Fruit fly (Drosophila melanogaster) whole organism, embryonic: ENCODE data around the gene CG43402.

Source experiments
- Abd-B ChIP-seq: fragments of 200-800 bp; sonication (Bioruptor generic); optimal IDR thresholded peaks from 2 replicates; lab custom pipeline; 2018; ENCODE audit warnings: missing biosample characterization, mild to moderate bottlenecking, missing genetic modification characterization, moderate library complexity
- Asciz ChIP-seq: fragments of 200-800 bp; sonication (Bioruptor generic); optimal IDR thresholded peaks from 2 replicates; lab custom pipeline; 2017; ENCODE audit warnings: missing biosample characterization, mild to moderate bottlenecking, missing genetic modification characterization, missing genetic modification reagents
- Atf3 ChIP-seq: fragments of 200-800 bp; sonication (Bioruptor generic); optimal IDR thresholded peaks from 3 replicates; lab custom pipeline; 2016; ENCODE audit warnings: missing biosample characterization, missing genetic modification characterization
- Bdp1 ChIP-seq: fragments of 200-800 bp; sonication (Bioruptor generic); optimal IDR thresholded peaks from 3 replicates; lab custom pipeline; 2016; ENCODE audit warnings: missing biosample characterization, missing genetic modification characterization
- Blimp-1 ChIP-seq: fragments of 200-800 bp; sonication (Bioruptor generic); optimal IDR thresholded peaks from 3 replicates; lab custom pipeline; 2018; ENCODE audit warnings: missing biosample characterization, missing genetic modification characterization, mild to moderate bottlenecking, moderate library complexity, missing genetic modification reagents
- CG1024 ChIP-seq: fragments of 200-800 bp; sonication (Bioruptor generic); IDR thresholded peaks from 2 replicates; pipeline ENCODE4 v1.3.6; 2022; ENCODE audit warnings: missing biosample characterization, missing genetic modification characterization
- CG11504 ChIP-seq: fragments of 200-800 bp; sonication (Bioruptor generic); optimal IDR thresholded peaks from 3 replicates; lab custom pipeline; 2019; ENCODE audit warnings: missing biosample characterization, mild to moderate bottlenecking, missing genetic modification characterization, moderate library complexity
- CG12236 ChIP-seq: fragments of 200-800 bp; sonication (Bioruptor generic); optimal IDR thresholded peaks from 2 replicates; lab custom pipeline; 2016; ENCODE audit warnings: missing biosample characterization, missing genetic modification characterization
- CG13894 ChIP-seq: fragments of 200-800 bp; sonication (Bioruptor generic); optimal IDR thresholded peaks from 3 replicates; lab custom pipeline; 2018; ENCODE audit warnings: missing biosample characterization, mild to moderate bottlenecking, missing genetic modification characterization, moderate library complexity
- CG14667 ChIP-seq: fragments of 200-800 bp; sonication (Bioruptor generic); IDR thresholded peaks from 2 replicates; pipeline ENCODE4 v1.3.6; 2022; ENCODE audit warnings: missing biosample characterization, missing genetic modification characterization
- CG14860 ChIP-seq: fragments of 200-800 bp; sonication (Bioruptor generic); IDR thresholded peaks from 3 replicates; pipeline ENCODE4 v1.3.6; 2022; ENCODE audit warnings: missing biosample characterization, missing genetic modification characterization; ENCODE audit not compliant: partially characterized antibody
- CG17829 ChIP-seq: fragments of 200-800 bp; optimal IDR thresholded peaks from 2 replicates; lab custom pipeline; 2019; ENCODE audit warnings: missing biosample characterization, mild to moderate bottlenecking, missing genetic modification characterization, moderate library complexity
- CG2202 ChIP-seq: fragments of 200-800 bp; sonication (Bioruptor generic); optimal IDR thresholded peaks from 2 replicates; lab custom pipeline; 2018; ENCODE audit warnings: missing biosample characterization, mild to moderate bottlenecking, missing genetic modification characterization
- CG30431 ChIP-seq: fragments of 200-800 bp; sonication (Bioruptor generic); optimal IDR thresholded peaks from 2 replicates; lab custom pipeline; 2017; ENCODE audit warnings: missing biosample characterization, missing genetic modification characterization
- CG4730 ChIP-seq: fragments of 200-800 bp; sonication (Bioruptor generic); IDR thresholded peaks from 2 replicates; pipeline ENCODE4 v1.3.6; 2022; ENCODE audit warnings: missing biosample characterization, missing genetic modification characterization
- CHES-1-like ChIP-seq: fragments of 200-800 bp; sonication (Bioruptor generic); optimal IDR thresholded peaks from 2 replicates; lab custom pipeline; 2016; ENCODE audit warnings: missing biosample characterization, missing genetic modification characterization
- Chrac-16 ChIP-seq: fragments of 200-800 bp; sonication (Bioruptor generic); optimal IDR thresholded peaks from 3 replicates; lab custom pipeline; 2016; ENCODE audit warnings: missing biosample characterization, missing genetic modification characterization
- D19B ChIP-seq: fragments of 200-800 bp; sonication (Bioruptor generic); optimal IDR thresholded peaks from 2 replicates; lab custom pipeline; 2017; ENCODE audit warnings: missing biosample characterization, mild to moderate bottlenecking, missing genetic modification characterization
- Dek ChIP-seq: fragments of 200-800 bp; sonication (Bioruptor generic); optimal IDR thresholded peaks from 3 replicates; lab custom pipeline; 2019; ENCODE audit warnings: missing biosample characterization, mild to moderate bottlenecking, missing genetic modification characterization, moderate library complexity
- E2f1 ChIP-seq: fragments of 200-800 bp; sonication (Bioruptor generic); IDR thresholded peaks from 2 replicates; pipeline ENCODE4 v1.3.6; 2022; ENCODE audit warnings: missing biosample characterization, missing genetic modification characterization
- Ets97D ChIP-seq: fragments of 200-800 bp; sonication (Bioruptor generic); optimal IDR thresholded peaks from 3 replicates; lab custom pipeline; 2016; ENCODE audit warnings: missing biosample characterization, missing genetic modification characterization
- H15 ChIP-seq: fragments of 200-800 bp; sonication (Bioruptor generic); IDR thresholded peaks from 3 replicates; pipeline ENCODE4 v1.3.6; 2022; ENCODE audit warnings: missing biosample characterization, missing genetic modification characterization
- HLH4C ChIP-seq: fragments of 200-800 bp; sonication (Bioruptor generic); IDR thresholded peaks from 3 replicates; pipeline ENCODE4 v1.3.6; 2022; ENCODE audit warnings: missing biosample characterization, missing genetic modification characterization; ENCODE audit not compliant: partially characterized antibody
- Hey ChIP-seq: fragments of 200-800 bp; sonication (Bioruptor generic); optimal IDR thresholded peaks from 3 replicates; lab custom pipeline; 2018; ENCODE audit warnings: missing biosample characterization, mild to moderate bottlenecking, missing genetic modification characterization
- Hr51 ChIP-seq, 2 experiments: fragments of 200-800 bp; sonication (Bioruptor generic); optimal IDR thresholded peaks; 2 replicates in 1 of 2; 3 replicates in 1 of 2; lab custom pipeline; 2016 to 2018; ENCODE audit warnings: missing biosample characterization in 2 of 2, missing genetic modification characterization in 2 of 2, mild to moderate bottlenecking in 1 of 2, moderate library complexity in 1 of 2
- Lpt ChIP-seq: fragments of >200 bp; optimal IDR thresholded peaks from 2 replicates; lab custom pipeline; 2018; ENCODE audit warnings: missing biosample characterization, missing genetic modification characterization
- Med ChIP-seq: fragments of 200-800 bp; sonication (Bioruptor generic); peaks from one replicate; lab custom pipeline; 2016; ENCODE audit warnings: missing biosample characterization, missing genetic modification characterization, mild to moderate bottlenecking, inconsistent platforms, moderate library complexity
- NFAT ChIP-seq: fragments of 200-800 bp; sonication (Bioruptor generic); IDR thresholded peaks from 2 replicates; pipeline ENCODE4 v1.3.6; 2022; ENCODE audit warnings: missing biosample characterization, missing genetic modification characterization
- Optix ChIP-seq: fragments of 200-800 bp; sonication (Bioruptor generic); IDR thresholded peaks from 3 replicates; pipeline ENCODE4 v1.3.6; 2022; ENCODE audit warnings: missing biosample characterization, missing genetic modification characterization
- Rfx ChIP-seq: fragments of 200-800 bp; sonication (Bioruptor generic); IDR thresholded peaks from 2 replicates; pipeline ENCODE4 v1.3.6; 2022; ENCODE audit warnings: missing biosample characterization, missing genetic modification characterization
- Sox102F ChIP-seq: fragments of 200-800 bp; sonication (Bioruptor generic); optimal IDR thresholded peaks from 2 replicates; lab custom pipeline; 2018; ENCODE audit warnings: missing biosample characterization, mild to moderate bottlenecking, missing genetic modification characterization, moderate library complexity
- Ssrp ChIP-seq: fragments of 200-800 bp; sonication (Bioruptor generic); optimal IDR thresholded peaks from 2 replicates; lab custom pipeline; 2018; ENCODE audit warnings: missing biosample characterization, mild to moderate bottlenecking, missing genetic modification characterization, moderate library complexity
- Xrp1 ChIP-seq: fragments of 200-800 bp; sonication (Bioruptor generic); IDR thresholded peaks from 2 replicates; pipeline ENCODE4 v1.3.6; 2022; ENCODE audit warnings: missing biosample characterization, missing genetic modification characterization
- bab2 ChIP-seq: fragments of 200-800 bp; sonication (Bioruptor generic); optimal IDR thresholded peaks from 2 replicates; lab custom pipeline; 2016; ENCODE audit warnings: missing biosample characterization, missing genetic modification characterization
- br ChIP-seq: fragments of >200 bp; optimal IDR thresholded peaks from 2 replicates; lab custom pipeline; 2017
- bsh ChIP-seq, 2 experiments: fragments of 200-800 bp; sonication (Bioruptor generic); optimal IDR thresholded peaks; 2 replicates each; lab custom pipeline; 2017 to 2018; ENCODE audit warnings: mild to moderate bottlenecking in 2 of 2, missing biosample characterization in 2 of 2, missing genetic modification characterization in 2 of 2, moderate library complexity in 1 of 2
- cad ChIP-seq: fragments of >200 bp; optimal IDR thresholded peaks from 2 replicates; lab custom pipeline; 2017; ENCODE audit warnings: missing biosample characterization, missing genetic modification characterization
- corto ChIP-seq: fragments of 200-800 bp; sonication (Bioruptor generic); optimal IDR thresholded peaks from 2 replicates; lab custom pipeline; 2016; ENCODE audit warnings: missing biosample characterization, mild to moderate bottlenecking, missing genetic modification characterization, moderate library complexity
- exex ChIP-seq: fragments of 200-800 bp; sonication (Bioruptor generic); optimal IDR thresholded peaks from 4 replicates; lab custom pipeline; 2018; ENCODE audit warnings: missing biosample characterization, mild to moderate bottlenecking, missing genetic modification characterization, moderate library complexity
- gfzf ChIP-seq: fragments of 200-800 bp; sonication (Bioruptor generic); optimal IDR thresholded peaks from 2 replicates; lab custom pipeline; 2016; ENCODE audit warnings: missing biosample characterization, mild to moderate bottlenecking, missing genetic modification characterization, moderate library complexity
- lov ChIP-seq, 2 experiments: fragments of 200-800 bp in 1 of 2; fragments of >200 bp in 1 of 2; sonication (Bioruptor generic) in 1 of 2; IDR thresholded peaks in 1 of 2; optimal IDR thresholded peaks in 1 of 2; 2 replicates in 1 of 2; 3 replicates in 1 of 2; pipeline versions ENCODE4 v1.3.6 to Lab custom; 2017 to 2022; ENCODE audit warnings: missing biosample characterization in 1 of 2, missing genetic modification characterization in 1 of 2
- nau ChIP-seq: fragments of 200-800 bp; sonication (Bioruptor generic); optimal IDR thresholded peaks from 3 replicates; lab custom pipeline; 2017; ENCODE audit warnings: missing biosample characterization, mild to moderate bottlenecking, missing genetic modification characterization, missing genetic modification reagents
- nerfin-1 ChIP-seq: fragments of 200-800 bp; sonication (Bioruptor generic); optimal IDR thresholded peaks from 3 replicates; lab custom pipeline; 2019; ENCODE audit warnings: missing biosample characterization, mild to moderate bottlenecking, missing genetic modification characterization, moderate library complexity
- nom ChIP-seq: fragments of 200-800 bp; sonication (Bioruptor generic); optimal IDR thresholded peaks from 2 replicates; lab custom pipeline; 2017; ENCODE audit warnings: missing biosample characterization, missing genetic modification characterization, mild to moderate bottlenecking, moderate library complexity, missing genetic modification reagents
- otp ChIP-seq: fragments of 200-800 bp; sonication (Bioruptor generic); IDR thresholded peaks from 3 replicates; pipeline ENCODE4, ENCODE4 v1.3.6; 2022; ENCODE audit warnings: missing biosample characterization, missing genetic modification characterization
- shn ChIP-seq: fragments of 200-800 bp; sonication (Bioruptor generic); optimal IDR thresholded peaks from 3 replicates; lab custom pipeline; 2016; ENCODE audit warnings: missing biosample characterization, missing genetic modification characterization
- tup ChIP-seq: fragments of 200-800 bp; sonication (Bioruptor generic); optimal IDR thresholded peaks from 2 replicates; lab custom pipeline; 2016; ENCODE audit warnings: missing biosample characterization, mild to moderate bottlenecking, missing genetic modification characterization, moderate library complexity
- twi ChIP-seq: fragments of 200-800 bp; optimal IDR thresholded peaks from 2 replicates; lab custom pipeline; 2019; ENCODE audit warnings: missing biosample characterization, mild to moderate bottlenecking, missing genetic modification characterization, moderate library complexity

The CG43402 gene

dm6 chr2L:1439790-1440422 lies 2.5 kb upstream of the CG43402 start (continued):
- TF ChIP-seq Xrp1 (GFP tag; lab: Robert Waterston, UW) (peak; percentile 69), D19B (GFP tag; lab: Kevin White, UChicago) (no peak), Hey (tag; lab: Kevin White, UChicago) (peak; percentile 80), Bdp1 (GFP tag; lab: Kevin White, UChicago) (peak; percentile 21), Dek (tag; lab: Kevin White, UChicago) (no peak), CG14860 (no peak), CG14667 (GFP tag; lab: Robert Waterston, UW) (0 out of 2 replicates have a peak, but pooled peaks have one; percentile 15), Optix (GFP tag; lab: Robert Waterston, UW) (peak; percentile 59; the same call in 1 of the 3 replicates), Ets97D (no peak), exex (tag; lab: Kevin White, UChicago) (no peak), nom (GFP tag; lab: Kevin White, UChicago) (peak; percentile 42), Med (GFP tag; lab: Kevin White, UChicago) (peak; percentile 86), Blimp-1 (peak; percentile 75), bsh (GFP tag; optimal IDR thresholded peaks at IDR 0.05; lab: Kevin White, UChicago) (peak; percentile 55 to 83), corto (GFP tag; lab: Kevin White, UChicago) (no peak), Asciz (GFP tag; lab: Kevin White, UChicago) (peak; percentile 47), nerfin-1 (tag; lab: Kevin White, UChicago) (peak; percentile 65), Abd-B (GFP tag; lab: Kevin White, UChicago) (peak; percentile 47), bab2 (peak; percentile 36), nau (GFP tag; lab: Kevin White, UChicago) (peak; percentile 65), br (lab: Kevin White, UChicago) (no peak), Sox102F (GFP tag; lab: Kevin White, UChicago) (peak; percentile 83), NFAT (GFP tag; lab: Robert Waterston, UW) (no peak), CG11504 (tag; lab: Kevin White, UChicago) (peak; percentile 83), Lpt (GFP tag; lab: Kevin White, UChicago) (no peak), CHES-1-like (GFP tag; lab: Kevin White, UChicago) (peak; percentile 49), CG17829 (tag; lab: Kevin White, UChicago) (peak; percentile 77), Hr51 (GFP tag; optimal IDR thresholded peaks at IDR 0.05; lab: Kevin White, UChicago) (peak; percentile 14 to 74), HLH4C (GFP tag; lab: Robert Waterston, UW) (peak; percentile 20; the same call in 1 of the 3 replicates), CG2202 (peak; percentile 72), shn (peak; percentile 34), cad (no peak), tup (GFP tag; lab: Kevin White, UChicago) (no peak), Rfx (no peak), twi (tag; lab: Kevin White, UChicago) (peak; percentile 92), gfzf (GFP tag; lab: Kevin White, UChicago) (no peak), CG12236 (GFP tag; lab: Kevin White, UChicago) (peak; percentile 73), CG4730 (GFP tag; lab: Robert Waterston, UW) (peak; percentile 24; the same call in 1 of the 2 replicates), otp (0 out of 3 replicates have a peak, but pooled peaks have one; percentile 12), E2f1 (GFP tag; lab: Robert Waterston, UW) (0 out of 2 replicates have a peak, but pooled peaks have one; percentile 11), CG1024 (GFP tag; lab: Robert Waterston, UW) (no peak), CG13894 (tag; lab: Kevin White, UChicago) (no peak), lov (optimal IDR thresholded peaks at IDR 0.05; lab: Kevin White, UChicago) (no peak), lov (GFP tag; IDR thresholded peaks at IDR 0.05; lab: Robert Waterston, UW) (no peak), Atf3 (GFP tag; lab: Kevin White, UChicago) (peak; percentile 56), H15 (peak; percentile 51; the same call in 1 of the 3 replicates), Ssrp (tag; lab: Kevin White, UChicago) (peak; percentile 77), Chrac-16 (GFP tag; lab: Kevin White, UChicago) (peak; percentile 68), CG30431 (GFP tag; lab: Kevin White, UChicago) (peak; percentile 64)
